Fruit fly (Drosophila melanogaster): ENCODE results near the gene CG6153.

CG6153 gene

DNA sequence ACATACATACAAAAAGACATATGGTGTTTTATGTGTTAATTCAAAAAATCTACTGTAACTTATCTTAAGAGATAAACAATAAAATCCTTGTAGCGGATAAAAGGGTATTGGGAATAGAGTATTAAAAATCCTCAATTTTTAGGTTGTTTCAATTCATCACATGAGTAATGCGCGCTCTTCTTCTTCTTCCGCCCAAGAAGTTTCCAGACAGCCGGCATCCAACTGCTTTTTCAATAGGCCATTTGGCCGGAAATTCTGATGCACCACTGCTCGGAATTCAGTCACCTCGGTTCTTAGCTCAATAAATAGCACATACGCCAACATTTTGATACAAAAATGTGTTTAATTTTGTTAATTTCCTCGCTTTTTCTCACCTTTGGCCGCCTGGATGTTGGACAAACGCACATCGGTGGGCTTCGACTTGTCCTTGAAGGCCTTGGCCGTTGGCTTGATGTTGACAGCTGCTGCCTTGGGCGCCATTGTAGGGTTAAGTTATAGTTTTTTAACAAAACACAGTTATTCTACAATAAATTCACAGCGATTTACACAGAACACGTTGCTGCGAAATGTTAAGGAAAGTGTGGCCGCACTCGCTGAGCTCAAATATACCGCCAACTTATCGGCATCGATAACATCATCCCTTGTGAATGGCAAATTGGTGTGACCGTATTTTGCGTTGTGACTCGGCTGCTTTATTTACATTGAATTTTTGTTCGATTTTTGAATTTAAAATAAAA, at the start of gene CG6153, which contains the start of gene CCT4:
Gene CG6153 (plus strand): TSS at position 651 of the 737 bp plus-strand sequence.
Gene CCT4 (minus strand): TSS at position 592 of the 737 bp plus-strand sequence.
- no peak for TF ChIP-seq EcR (GFP tag; optimal IDR thresholded peaks at IDR 0.05)
- TF ChIP-seq CG8478 (optimal IDR thresholded peaks at IDR 0.05): no peak
- no peak for TF ChIP-seq Dll (optimal IDR thresholded peaks at IDR 0.05)
- no peak for TF ChIP-seq usp (GFP tag; optimal IDR thresholded peaks at IDR 0.05)
- TF ChIP-seq pan (optimal IDR thresholded peaks at IDR 0.05): no peak
- no peak for TF ChIP-seq psq (optimal IDR thresholded peaks at IDR 0.05)

DNA sequence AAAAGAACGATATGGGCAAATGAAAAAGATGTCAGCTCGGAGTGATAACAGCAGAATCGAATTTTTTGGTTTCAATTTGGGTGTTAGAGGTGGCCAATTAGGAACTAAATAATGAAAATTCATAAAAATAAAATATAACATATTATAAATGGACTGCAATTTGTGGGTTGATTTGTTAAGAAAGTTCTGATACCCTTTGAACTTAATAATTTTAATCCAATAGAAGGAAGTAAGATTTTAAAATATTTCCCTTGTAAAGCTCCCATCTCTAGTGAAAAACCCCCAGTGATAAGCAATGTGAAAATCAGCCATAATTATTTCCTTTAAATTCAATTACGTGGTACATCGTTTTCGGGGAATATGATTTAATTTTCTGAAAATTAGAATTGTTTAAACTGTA, 48.5 kb upstream of the CG6153 start:
- TF ChIP-seq usp (GFP tag; optimal IDR thresholded peaks at IDR 0.05): no peak
- no peak for TF ChIP-seq Dll (optimal IDR thresholded peaks at IDR 0.05)
- no peak for TF ChIP-seq EcR (GFP tag; optimal IDR thresholded peaks at IDR 0.05)
- no peak for TF ChIP-seq psq (optimal IDR thresholded peaks at IDR 0.05)
- no peak for TF ChIP-seq pan (optimal IDR thresholded peaks at IDR 0.05)
- TF ChIP-seq CG8478 (optimal IDR thresholded peaks at IDR 0.05): no peak

DNA sequence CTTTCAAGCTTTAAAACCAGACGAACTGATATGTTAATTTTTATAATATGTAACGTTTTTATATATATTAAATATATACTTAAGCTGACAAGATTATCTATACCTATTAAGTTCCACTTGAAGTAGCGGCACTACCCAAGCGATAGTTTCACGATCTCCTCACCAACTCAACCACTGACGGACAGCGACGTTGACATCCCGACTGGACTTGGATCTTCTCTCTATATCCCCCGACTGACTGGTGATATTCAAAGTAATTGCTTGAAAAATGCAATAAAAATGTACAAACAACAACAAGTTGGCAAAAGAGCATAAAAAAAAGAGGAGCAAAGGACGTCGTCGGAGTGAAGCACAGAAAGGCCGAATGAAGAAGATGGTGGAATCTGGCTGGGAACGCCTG, 46.5 kb upstream of the CG6153 start, which contains the start of gene Ref2:
Gene Ref2 (minus strand): TSS at position 101 of the 400 bp plus-strand sequence.
- TF ChIP-seq psq (optimal IDR thresholded peaks at IDR 0.05) (no peak), CG8478 (optimal IDR thresholded peaks at IDR 0.05) (no peak), usp (GFP tag; optimal IDR thresholded peaks at IDR 0.05) (no peak), pan (optimal IDR thresholded peaks at IDR 0.05) (no peak), Dll (optimal IDR thresholded peaks at IDR 0.05) (no peak), EcR (GFP tag; optimal IDR thresholded peaks at IDR 0.05) (no peak)

DNA sequence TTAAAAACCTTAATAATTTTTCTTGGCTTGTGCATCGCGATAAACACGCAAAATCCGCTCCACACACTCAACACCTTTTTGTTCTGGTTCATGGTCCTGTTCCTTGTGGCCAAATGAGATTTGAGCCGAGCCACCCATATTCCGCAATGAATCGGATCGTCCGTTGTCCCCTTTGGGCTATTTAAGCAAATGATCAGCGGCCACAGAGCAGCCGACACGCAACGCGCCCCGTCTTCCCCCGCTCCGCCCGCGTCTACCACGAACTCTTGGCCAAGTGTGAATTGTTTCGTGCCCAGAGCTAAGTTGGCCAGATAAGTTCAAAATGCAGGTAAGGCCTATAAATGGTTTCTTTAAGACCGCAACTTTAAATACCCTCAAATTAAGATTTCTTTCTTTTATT, 41.8 kb upstream of the CG6153 start:
- TF ChIP-seq pan (optimal IDR thresholded peaks at IDR 0.05) (no peak), usp (GFP tag; optimal IDR thresholded peaks at IDR 0.05) (no peak), psq (optimal IDR thresholded peaks at IDR 0.05) (no peak), EcR (GFP tag; optimal IDR thresholded peaks at IDR 0.05) (no peak), CG8478 (optimal IDR thresholded peaks at IDR 0.05) (no peak)

DNA sequence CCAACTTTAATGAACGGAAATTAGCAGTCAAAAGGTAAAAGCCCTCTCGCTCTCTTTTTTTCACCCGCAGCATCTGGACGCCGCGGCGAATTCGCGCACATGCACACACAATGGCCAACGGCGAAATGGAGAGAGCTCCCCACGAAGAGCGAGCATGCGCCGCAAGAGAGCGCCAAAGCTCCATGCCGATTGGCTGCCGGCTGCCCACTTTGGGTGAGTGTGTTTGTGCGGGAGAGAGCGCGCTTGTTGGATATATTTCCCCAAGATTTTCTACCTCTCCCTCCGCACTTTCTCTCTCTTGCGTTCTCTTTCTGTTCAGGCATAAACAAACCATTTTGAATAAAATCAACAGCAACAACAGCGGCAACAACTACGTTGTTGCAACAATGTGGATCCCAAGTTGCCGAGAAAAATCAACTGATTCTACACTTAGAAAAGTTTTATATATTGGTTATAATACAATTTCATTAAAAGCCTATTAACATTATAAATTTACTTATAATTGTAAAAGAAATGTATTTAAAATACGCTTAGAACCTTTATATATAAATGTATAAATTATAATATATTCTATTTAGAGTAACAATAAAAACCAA, 37.0 kb upstream of the CG6153 start:
- TF ChIP-seq CG8478 (optimal IDR thresholded peaks at IDR 0.05): no peak
- peak; percentile 89 for TF ChIP-seq Dll (optimal IDR thresholded peaks at IDR 0.05)
- TF ChIP-seq pan (optimal IDR thresholded peaks at IDR 0.05): no peak

DNA sequence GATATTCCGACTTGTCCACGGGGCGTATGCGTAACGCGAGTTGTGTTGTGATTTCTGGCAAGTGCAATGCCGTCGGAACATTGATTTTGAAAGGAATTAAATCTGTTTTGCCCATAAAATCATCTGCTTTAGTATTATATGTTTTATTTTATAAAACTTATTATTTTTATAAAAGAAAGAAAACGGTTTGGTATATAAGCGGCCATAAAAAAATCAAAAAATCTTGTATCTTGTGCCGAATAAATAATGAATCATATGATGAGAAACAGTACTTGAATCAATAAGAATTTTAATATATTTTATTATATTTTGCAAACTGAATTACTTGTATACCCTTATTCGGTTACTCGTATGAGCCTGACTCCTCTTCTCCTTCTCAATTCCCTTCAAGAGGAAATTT, 35.9 kb upstream of the CG6153 start, which contains the start of gene pdm2:
Gene pdm2 (plus strand): TSS at position 301 of the 400 bp plus-strand sequence.
- no peak for TF ChIP-seq usp (GFP tag; optimal IDR thresholded peaks at IDR 0.05)
- no peak for TF ChIP-seq psq (optimal IDR thresholded peaks at IDR 0.05)
- no peak for TF ChIP-seq Dll (optimal IDR thresholded peaks at IDR 0.05)
- TF ChIP-seq CG8478 (optimal IDR thresholded peaks at IDR 0.05): no peak
- no peak for TF ChIP-seq pan (optimal IDR thresholded peaks at IDR 0.05)
- no peak for TF ChIP-seq EcR (GFP tag; optimal IDR thresholded peaks at IDR 0.05)

DNA sequence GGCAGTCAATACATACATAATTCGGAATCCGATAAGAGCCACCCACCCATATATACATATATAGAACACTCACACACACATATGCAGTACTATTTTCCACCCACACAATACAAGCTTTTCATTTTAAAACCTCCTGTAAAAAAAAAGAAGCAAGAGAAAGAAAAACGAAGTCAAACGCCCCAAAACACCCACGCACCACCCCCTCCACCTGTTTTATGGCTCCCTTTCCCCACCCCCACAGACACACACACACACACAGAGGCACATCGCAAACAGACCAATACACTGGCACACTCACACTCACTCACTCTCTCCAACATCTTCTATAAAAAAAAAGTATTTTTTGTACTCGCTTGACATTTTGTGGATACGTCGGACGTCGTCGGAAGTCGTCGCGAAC, 35.5 kb upstream of the CG6153 start:
- TF ChIP-seq EcR (GFP tag; optimal IDR thresholded peaks at IDR 0.05) (no peak), CG8478 (optimal IDR thresholded peaks at IDR 0.05) (no peak), psq (optimal IDR thresholded peaks at IDR 0.05) (no peak), usp (GFP tag; optimal IDR thresholded peaks at IDR 0.05) (no peak), Dll (optimal IDR thresholded peaks at IDR 0.05) (no peak), pan (optimal IDR thresholded peaks at IDR 0.05) (no peak)

DNA sequence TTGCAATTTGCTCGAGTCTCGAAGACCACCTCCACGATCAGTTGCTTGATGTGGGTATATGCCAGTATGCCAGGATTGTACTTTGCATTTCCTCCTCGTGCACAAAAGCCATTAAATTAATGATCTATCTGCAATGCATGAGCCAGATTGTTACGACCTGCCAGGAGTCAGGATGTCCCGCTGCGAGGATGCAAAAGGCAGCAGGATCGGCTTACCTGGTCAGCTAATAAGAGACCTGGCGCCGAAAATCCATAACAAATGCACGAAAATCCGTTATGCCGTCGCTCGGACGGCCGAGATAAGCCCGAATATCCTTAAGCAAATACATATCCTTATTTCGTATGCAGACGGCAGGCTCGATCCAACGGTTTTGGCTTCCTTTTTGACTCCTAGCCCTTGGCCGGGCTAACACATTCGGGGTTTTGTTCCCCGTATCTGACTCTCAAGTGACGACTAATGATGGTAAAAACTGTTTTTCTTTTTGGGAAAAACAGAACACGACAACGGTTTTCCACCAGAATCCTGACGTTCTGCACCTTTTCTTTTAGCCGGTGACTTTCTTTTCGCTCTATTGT, 26.7 kb upstream of the CG6153 start:
- TF ChIP-seq pan (optimal IDR thresholded peaks at IDR 0.05) (no peak), psq (optimal IDR thresholded peaks at IDR 0.05) (no peak), Dll (optimal IDR thresholded peaks at IDR 0.05) (no peak), usp (GFP tag; optimal IDR thresholded peaks at IDR 0.05) (no peak)

DNA sequence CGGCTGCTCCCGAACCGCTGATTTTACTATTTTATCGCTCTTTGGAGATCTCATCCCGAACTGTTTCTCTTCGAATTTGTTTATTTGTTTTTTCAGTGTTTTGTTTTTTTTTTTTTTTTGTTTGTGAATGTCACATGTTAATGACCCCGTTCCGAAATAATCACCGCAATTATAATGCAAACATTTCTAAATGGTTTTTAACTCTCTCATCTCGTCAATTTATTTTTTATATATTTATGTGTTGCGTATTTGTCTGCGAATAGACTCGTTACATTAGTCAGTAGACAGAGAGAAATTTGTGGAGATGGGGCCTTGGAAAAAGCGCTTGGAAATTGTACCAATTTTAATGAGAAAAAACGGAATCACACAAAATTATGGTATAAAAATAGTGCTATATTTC, 23.2 kb upstream of the CG6153 start, which contains the start of gene Nepl7:
Gene Nepl7 (minus strand): TSS at position 101 of the 400 bp plus-strand sequence.
- no peak for TF ChIP-seq psq (optimal IDR thresholded peaks at IDR 0.05)
- no peak for TF ChIP-seq EcR (GFP tag; optimal IDR thresholded peaks at IDR 0.05)
- TF ChIP-seq pan (optimal IDR thresholded peaks at IDR 0.05): no peak
- TF ChIP-seq Dll (optimal IDR thresholded peaks at IDR 0.05): no peak
- no peak for TF ChIP-seq CG8478 (optimal IDR thresholded peaks at IDR 0.05)
- no peak for TF ChIP-seq usp (GFP tag; optimal IDR thresholded peaks at IDR 0.05)

DNA sequence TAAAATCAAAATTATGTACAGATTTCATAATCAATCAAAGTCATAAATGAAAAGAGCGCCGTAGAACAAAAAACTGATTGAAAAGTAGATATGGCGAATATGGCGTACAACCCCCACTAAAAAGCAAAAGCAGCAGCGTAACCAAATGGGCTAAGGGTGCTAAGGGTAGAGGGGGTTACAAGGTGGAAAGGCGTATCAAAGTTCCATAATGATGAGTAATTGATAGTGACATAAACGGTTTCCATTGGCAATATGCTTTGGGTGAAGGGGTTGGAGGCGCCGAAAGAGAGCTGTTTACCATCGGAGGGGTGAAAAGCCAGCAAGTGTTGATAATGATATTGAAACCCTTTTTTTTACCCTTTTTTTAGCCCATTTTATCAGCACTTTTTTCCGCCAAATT, 20.5 kb upstream of the CG6153 start:
- no peak for TF ChIP-seq Dll (optimal IDR thresholded peaks at IDR 0.05)
- no peak for TF ChIP-seq CG8478 (optimal IDR thresholded peaks at IDR 0.05)
- TF ChIP-seq EcR (GFP tag; optimal IDR thresholded peaks at IDR 0.05): no peak
- no peak for TF ChIP-seq usp (GFP tag; optimal IDR thresholded peaks at IDR 0.05)
- TF ChIP-seq psq (optimal IDR thresholded peaks at IDR 0.05): no peak
- TF ChIP-seq pan (optimal IDR thresholded peaks at IDR 0.05): no peak

DNA sequence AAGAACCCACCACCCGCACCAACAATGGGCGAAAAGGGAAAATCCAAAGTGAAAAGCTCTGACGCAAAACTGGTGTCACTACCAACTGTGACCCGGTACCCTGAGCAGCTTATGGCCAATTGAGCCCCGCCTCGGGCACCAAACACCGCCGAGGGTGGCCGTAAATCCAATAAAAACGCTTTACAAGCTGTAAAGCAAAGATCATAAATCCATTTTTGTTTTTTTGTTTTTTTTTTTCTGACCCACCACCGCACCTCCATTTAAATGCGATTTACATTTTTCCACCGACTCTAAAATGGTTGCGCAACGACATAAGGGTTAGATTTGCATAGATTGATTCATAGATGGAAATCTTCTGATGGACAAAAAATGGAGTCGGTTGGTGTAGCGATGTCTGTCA, 18.4 kb upstream of the CG6153 start:
- no peak for TF ChIP-seq EcR (GFP tag; optimal IDR thresholded peaks at IDR 0.05)
- TF ChIP-seq psq (optimal IDR thresholded peaks at IDR 0.05): no peak
- TF ChIP-seq Dll (optimal IDR thresholded peaks at IDR 0.05): no peak
- TF ChIP-seq CG8478 (optimal IDR thresholded peaks at IDR 0.05): no peak
- no peak for TF ChIP-seq pan (optimal IDR thresholded peaks at IDR 0.05)
- no peak for TF ChIP-seq usp (GFP tag; optimal IDR thresholded peaks at IDR 0.05)

DNA sequence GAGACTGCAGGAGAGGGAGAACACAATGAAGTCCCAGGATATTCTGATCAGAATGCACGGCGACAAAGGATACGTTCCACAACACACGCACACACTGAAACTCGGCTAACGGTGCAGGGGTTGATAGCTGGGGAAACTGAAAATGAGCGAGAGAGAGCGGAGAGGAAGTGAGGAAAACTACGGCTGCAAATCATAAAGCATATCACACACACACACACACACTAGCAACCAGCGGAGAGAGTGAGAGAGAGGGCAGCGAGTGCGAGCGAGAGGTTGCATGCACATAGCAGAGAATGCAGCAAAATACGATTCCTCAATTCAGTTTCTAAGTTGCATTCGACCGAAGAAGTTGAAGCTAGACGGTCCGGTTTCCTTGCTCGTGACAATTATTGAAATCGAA, 14.5 kb upstream of the CG6153 start:
- no peak for TF ChIP-seq Dll (optimal IDR thresholded peaks at IDR 0.05)
- TF ChIP-seq pan (optimal IDR thresholded peaks at IDR 0.05): no peak
- TF ChIP-seq psq (optimal IDR thresholded peaks at IDR 0.05): no peak

Measured in whole organism.